Fruit fly (Drosophila melanogaster): ENCODE data around the gene CG44837.

DNA sequence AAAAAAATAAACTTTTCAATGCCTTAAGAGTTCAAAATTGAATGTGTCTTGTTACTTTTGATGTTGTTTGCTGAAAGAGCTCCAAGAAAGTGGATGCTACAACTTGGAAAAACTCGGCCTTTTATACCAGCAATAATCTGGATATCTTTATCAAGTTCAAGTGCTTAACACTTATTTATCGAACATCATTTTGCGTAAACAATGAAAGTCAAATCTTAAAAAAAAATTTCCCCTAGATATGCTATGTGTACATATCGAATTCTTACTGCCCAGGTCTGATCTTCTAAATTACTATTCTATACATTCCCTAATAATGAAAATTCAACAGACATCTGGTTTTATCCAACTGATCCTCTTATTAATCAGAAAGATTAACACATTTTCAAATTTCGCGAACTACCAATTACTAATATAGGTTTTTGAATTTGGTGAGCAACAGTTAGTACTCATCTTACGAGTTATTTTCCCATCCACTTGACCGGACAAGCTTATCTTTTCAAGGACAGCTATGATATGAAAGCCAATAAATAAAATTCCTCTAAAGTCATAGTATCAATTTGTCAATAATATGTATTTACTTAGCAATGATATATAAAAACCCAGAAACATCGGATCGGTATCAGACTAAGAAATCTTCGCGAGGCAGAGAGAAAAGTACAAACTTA is 19.1 kb upstream of the CG44837 start, which contains the start of the genes CG11570 and CG43294:
- TF ChIP-seq CG8478 (optimal IDR thresholded peaks at IDR 0.05), result no peak
- no peak for TF ChIP-seq CTCF (optimal IDR thresholded peaks at IDR 0.05)
